Worm (Caenorhabditis elegans) whole organism, L3 larva: ENCODE results near the gene atg-2.

ENCODE experiments used
- R02D3.7 ChIP-seq: fragments of 150-350 bp; optimal IDR thresholded peaks from 2 replicates; lab custom pipeline; 2014; ENCODE audit warnings: missing biosample characterization, missing genetic modification characterization
- ZK546.5 ChIP-seq: sonication (generic microtip); optimal IDR thresholded peaks from 2 replicates; lab custom pipeline; 2017; ENCODE audit warnings: missing biosample characterization, missing genetic modification characterization
- aly-2 ChIP-seq: fragments of 150-350 bp; optimal IDR thresholded peaks from 2 replicates; lab custom pipeline; 2014; ENCODE audit warnings: missing biosample characterization, missing genetic modification characterization
- ama-1 ChIP-seq: fragments of 150-350 bp; optimal IDR thresholded peaks from 2 replicates; lab custom pipeline; 2018
- ceh-28 ChIP-seq: fragments of 150-350 bp; optimal IDR thresholded peaks from 2 replicates; lab custom pipeline; 2014; ENCODE audit warnings: missing biosample characterization, missing genetic modification reagents, missing genetic modification characterization
- ceh-82 ChIP-seq: fragments of 150-350 bp; optimal IDR thresholded peaks from 2 replicates; lab custom pipeline; 2014; ENCODE audit warnings: missing biosample characterization, missing genetic modification characterization
- ceh-9 ChIP-seq: sonication (generic microtip); optimal IDR thresholded peaks from 2 replicates; lab custom pipeline; 2018; ENCODE audit warnings: missing biosample characterization, missing genetic modification characterization
- daf-12 ChIP-seq: fragments of 150-350 bp; optimal IDR thresholded peaks from 2 replicates; lab custom pipeline; 2014; ENCODE audit warnings: missing biosample characterization, missing genetic modification reagents, missing genetic modification characterization
- elt-1 ChIP-seq: fragments of 150-350 bp; optimal IDR thresholded peaks from 2 replicates; lab custom pipeline; 2014; ENCODE audit warnings: missing biosample characterization, missing genetic modification characterization
- elt-2 ChIP-seq: sonication (generic microtip); optimal IDR thresholded peaks from 2 replicates; lab custom pipeline; 2016; ENCODE audit warnings: missing genetic modification reagents, mild to moderate bottlenecking, missing genetic modification characterization, missing compliant biosample characterization
- elt-3 ChIP-seq, 3 experiments: fragments of 150-350 bp in 1 of 3; sonication (generic microtip) in 2 of 3; optimal IDR thresholded peaks; 2 replicates in 2 of 3; 4 replicates in 1 of 3; lab custom pipeline; 2014 to 2017; ENCODE audit warnings: missing biosample characterization in 3 of 3, missing genetic modification characterization in 3 of 3
- eor-1 ChIP-seq, 2 experiments: fragments of 150-350 bp; optimal IDR thresholded peaks; 2 replicates each; lab custom pipeline; 2014 to 2018; ENCODE audit warnings: missing biosample characterization in 2 of 2, missing genetic modification characterization in 2 of 2
- fkh-2 ChIP-seq: fragments of 150-350 bp; optimal IDR thresholded peaks from 2 replicates; lab custom pipeline; 2014; ENCODE audit warnings: missing biosample characterization, missing genetic modification reagents, missing genetic modification characterization
- fos-1 ChIP-seq: fragments of 150-350 bp; optimal IDR thresholded peaks from 2 replicates; lab custom pipeline; 2014; ENCODE audit warnings: missing biosample characterization, missing genetic modification characterization
- hmg-11 ChIP-seq: sonication (generic microtip); optimal IDR thresholded peaks from 2 replicates; lab custom pipeline; 2016; ENCODE audit warnings: missing genetic modification characterization, missing compliant biosample characterization
- jun-1 ChIP-seq: fragments of 150-350 bp; optimal IDR thresholded peaks from 2 replicates; lab custom pipeline; 2014; ENCODE audit warnings: missing biosample characterization, missing genetic modification reagents, missing genetic modification characterization
- lin-15B ChIP-seq: fragments of 150-350 bp; optimal IDR thresholded peaks from 2 replicates; lab custom pipeline; 2014; ENCODE audit warnings: missing biosample characterization, missing genetic modification characterization
- lin-39 ChIP-seq: fragments of 150-350 bp; optimal IDR thresholded peaks from 2 replicates; lab custom pipeline; 2018; ENCODE audit warnings: missing biosample characterization, missing genetic modification reagents, missing genetic modification characterization
- lsy-12 ChIP-seq: sonication (generic microtip); optimal IDR thresholded peaks from 2 replicates; lab custom pipeline; 2016; ENCODE audit warnings: mild to moderate bottlenecking, missing genetic modification characterization, missing compliant biosample characterization
- mdl-1 ChIP-seq: fragments of 150-350 bp; optimal IDR thresholded peaks from 2 replicates; lab custom pipeline; 2014; ENCODE audit warnings: missing biosample characterization, missing genetic modification characterization
- nfya-1 ChIP-seq: sonication (generic microtip); optimal IDR thresholded peaks from 2 replicates; lab custom pipeline; 2017; ENCODE audit warnings: missing genetic modification characterization, mild to moderate bottlenecking, missing compliant biosample characterization, antibody characterized with exemption, moderate library complexity; ENCODE audit not compliant: insufficient read depth
- nhr-23 ChIP-seq: fragments of 150-350 bp; optimal IDR thresholded peaks from 2 replicates; lab custom pipeline; 2014; ENCODE audit warnings: missing biosample characterization, missing genetic modification reagents, missing genetic modification characterization
- nhr-237 ChIP-seq: fragments of 150-350 bp; optimal IDR thresholded peaks from 2 replicates; lab custom pipeline; 2014; ENCODE audit warnings: missing biosample characterization, missing genetic modification characterization
- nhr-28 ChIP-seq: fragments of 150-350 bp; optimal IDR thresholded peaks from 2 replicates; lab custom pipeline; 2014; ENCODE audit warnings: missing biosample characterization, missing genetic modification characterization
- nhr-43 ChIP-seq: sonication (generic microtip); optimal IDR thresholded peaks from 2 replicates; lab custom pipeline; 2016; ENCODE audit warnings: mild to moderate bottlenecking, missing genetic modification characterization, missing compliant biosample characterization; ENCODE audit not compliant: poor library complexity, severe bottlenecking
- nhr-67 ChIP-seq: fragments of 150-350 bp; optimal IDR thresholded peaks from 2 replicates; lab custom pipeline; 2014; ENCODE audit warnings: missing biosample characterization, missing genetic modification characterization
- nhr-76 ChIP-seq: fragments of 150-350 bp; sonication (generic microtip); optimal IDR thresholded peaks from 5 replicates; lab custom pipeline; 2014; ENCODE audit warnings: missing biosample characterization, missing genetic modification characterization
- pha-4 ChIP-seq: fragments of 150-350 bp; optimal IDR thresholded peaks from 2 replicates; lab custom pipeline; 2014; ENCODE audit warnings: missing biosample characterization, missing genetic modification reagents, missing genetic modification characterization
- pqm-1 ChIP-seq: fragments of 150-350 bp; optimal IDR thresholded peaks from 2 replicates; lab custom pipeline; 2017; ENCODE audit warnings: missing biosample characterization, missing genetic modification characterization, inconsistent platforms
- sea-2 ChIP-seq: fragments of 150-350 bp; sonication (generic microtip); optimal IDR thresholded peaks from 4 replicates; lab custom pipeline; 2014; ENCODE audit warnings: missing biosample characterization, missing genetic modification reagents, missing genetic modification characterization
- skn-1 ChIP-seq: fragments of 150-350 bp; optimal IDR thresholded peaks from 2 replicates; lab custom pipeline; 2014; ENCODE audit warnings: missing biosample characterization, missing genetic modification characterization
- snpc-4 ChIP-seq: fragments of 150-350 bp; optimal IDR thresholded peaks from 2 replicates; lab custom pipeline; 2014; ENCODE audit warnings: missing biosample characterization, missing genetic modification characterization
- tbx-2 ChIP-seq: sonication (generic microtip); optimal IDR thresholded peaks from 2 replicates; lab custom pipeline; 2016; ENCODE audit warnings: mild to moderate bottlenecking, missing genetic modification characterization, missing compliant biosample characterization
- unc-39 ChIP-seq: sonication (generic microtip); optimal IDR thresholded peaks from 4 replicates; lab custom pipeline; 2017; ENCODE audit warnings: missing biosample characterization, missing genetic modification characterization
- unc-62 ChIP-seq: fragments of 150-350 bp; sonication (generic microtip); optimal IDR thresholded peaks from 4 replicates; lab custom pipeline; 2014; ENCODE audit warnings: missing biosample characterization, missing genetic modification reagents, missing genetic modification characterization
- zag-1 ChIP-seq: fragments of 150-350 bp; optimal IDR thresholded peaks from 2 replicates; lab custom pipeline; 2014; ENCODE audit warnings: missing biosample characterization, missing genetic modification characterization
- ztf-11 ChIP-seq: fragments of 150-350 bp; optimal IDR thresholded peaks from 2 replicates; lab custom pipeline; 2014; ENCODE audit warnings: missing biosample characterization, missing genetic modification characterization
- ztf-4 ChIP-seq: fragments of 150-350 bp; optimal IDR thresholded peaks from 2 replicates; lab custom pipeline; 2014; ENCODE audit warnings: missing biosample characterization, missing genetic modification characterization

atg-2 gene

ce11 chrX:6808640-6809039 lies 2.1 kb downstream of the atg-2 start (continued):
- TF ChIP-seq ceh-9 (tag; lab: Kevin White, UChicago), result no peak
- TF ChIP-seq snpc-4 (tag; lab: Kevin White, UChicago), result no peak
- TF ChIP-seq lin-39, result no peak

DNA sequence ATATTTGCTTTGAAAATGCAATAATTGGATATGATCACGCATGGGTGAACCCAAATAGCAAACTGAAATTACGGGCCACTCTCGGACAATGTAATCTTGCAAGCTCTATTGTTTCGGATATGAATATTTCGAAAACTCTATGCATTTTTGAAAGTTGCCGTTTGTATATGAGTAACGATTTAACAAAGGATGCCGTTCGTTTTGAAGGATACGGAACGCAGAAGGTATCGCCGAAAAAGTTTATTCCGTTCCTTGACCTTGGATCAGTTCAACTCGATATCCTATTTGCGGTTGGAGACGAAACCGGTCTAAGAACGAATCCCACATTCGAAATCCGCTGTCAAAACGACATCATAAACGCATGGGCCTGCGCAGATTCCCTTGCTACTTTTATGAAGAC lies 6.5 kb downstream of the atg-2 start:
- TF ChIP-seq lin-39, result no peak
- TF ChIP-seq ceh-9 (tag; lab: Kevin White, UChicago), result no peak
- no peak for TF ChIP-seq nhr-28
- TF ChIP-seq unc-62 (GFP tag; lab: Kevin White, UChicago), result no peak
- TF ChIP-seq aly-2 (tag; lab: Kevin White, UChicago), result no peak
- no peak for TF ChIP-seq nhr-23 (tag; lab: Kevin White, UChicago)
- no peak for TF ChIP-seq fkh-2 (tag; lab: Kevin White, UChicago)
- TF ChIP-seq ztf-11 (tag; lab: Kevin White, UChicago), result no peak
- no peak for TF ChIP-seq nhr-237 (tag; lab: Kevin White, UChicago)
- no peak for TF ChIP-seq daf-12 (tag; lab: Kevin White, UChicago)
- no peak for TF ChIP-seq lsy-12
- no peak for TF ChIP-seq R02D3.7 (tag; lab: Kevin White, UChicago)
- TF ChIP-seq ztf-4 (tag; lab: Kevin White, UChicago), result no peak
- no peak for TF ChIP-seq unc-39
- TF ChIP-seq jun-1 (tag; lab: Kevin White, UChicago), result no peak
- TF ChIP-seq pqm-1 (tag; lab: Kevin White, UChicago), result no peak
- TF ChIP-seq nfya-1 (tag; lab: Kevin White, UChicago), result no peak
- no peak for TF ChIP-seq ZK546.5
- TF ChIP-seq nhr-67 (tag; lab: Kevin White, UChicago), result no peak
- TF ChIP-seq tbx-2 (tag; lab: Kevin White, UChicago), result no peak

ce11 chrX:6818036-6818488 lies 11.5 kb downstream of the atg-2 start, which contains the start of gene dhs-28:
Gene dhs-28 (plus strand): TSS chrX:6818438.
- TF ChIP-seq hmg-11 (tag; lab: Kevin White, UChicago), result no peak
- TF ChIP-seq R02D3.7 (tag; lab: Kevin White, UChicago), result no peak
- no peak for TF ChIP-seq skn-1 (tag; lab: Kevin White, UChicago)
- TF ChIP-seq elt-1 (tag; lab: Kevin White, UChicago), result no peak
- no peak for TF ChIP-seq ceh-28 (tag; lab: Kevin White, UChicago)
- peak; percentile 90 for TF ChIP-seq pqm-1 (tag; lab: Kevin White, UChicago)
- TF ChIP-seq lin-39, result no peak
- TF ChIP-seq ztf-4 (tag; lab: Kevin White, UChicago), result no peak
- TF ChIP-seq unc-39, result no peak
- TF ChIP-seq nhr-43 (tag; lab: Kevin White, UChicago), result peak; percentile 15
- TF ChIP-seq nhr-76 (tag; lab: Kevin White, UChicago), result no peak
- TF ChIP-seq pha-4 (tag; lab: Kevin White, UChicago), result peak; percentile 25
- no peak for TF ChIP-seq mdl-1 (tag; lab: Kevin White, UChicago)
- TF ChIP-seq fos-1 (tag; lab: Kevin White, UChicago), result no peak
- TF ChIP-seq ceh-9 (tag; lab: Kevin White, UChicago), result no peak
- TF ChIP-seq lin-15B, result no peak
- no peak for TF ChIP-seq fkh-2 (tag; lab: Kevin White, UChicago)
- no peak for TF ChIP-seq eor-1 (tag; optimal IDR thresholded peaks at IDR 0.05; lab: Kevin White, UChicago)
- TF ChIP-seq ceh-82 (tag; lab: Kevin White, UChicago), result no peak
- TF ChIP-seq nhr-28, result no peak
- TF ChIP-seq zag-1, result no peak
- TF ChIP-seq elt-3 (tag; optimal IDR thresholded peaks at IDR 0.05; lab: Kevin White, UChicago), result no peak
- TF ChIP-seq elt-2 (tag; lab: Kevin White, UChicago), result peak; percentile 90
- no peak for TF ChIP-seq ZK546.5
- TF ChIP-seq nfya-1 (tag; lab: Kevin White, UChicago), result no peak
- TF ChIP-seq ama-1 (lab: Kevin White, UChicago), result peak; percentile 42
- no peak for TF ChIP-seq nhr-237 (tag; lab: Kevin White, UChicago)
- no peak for TF ChIP-seq sea-2 (GFP tag; lab: Kevin White, UChicago)
- no peak for TF ChIP-seq aly-2 (tag; lab: Kevin White, UChicago)
- TF ChIP-seq, all 47 proteins: peak for 5
